Fruit fly (Drosophila melanogaster) whole organism, prepupa: Measurements from ENCODE around the gene CG2698.

Experiments
- Blimp-1 ChIP-seq: fragments of 200-800 bp; sonication (Bioruptor generic); optimal IDR thresholded peaks from 3 replicates; lab custom pipeline; 2017; ENCODE audit warnings: missing biosample characterization, missing genetic modification characterization, mild to moderate bottlenecking, moderate library complexity, missing genetic modification reagents
- CG10631 ChIP-seq: fragments of 200-800 bp; sonication (Bioruptor generic); optimal IDR thresholded peaks from 2 replicates; lab custom pipeline; 2016; ENCODE audit warnings: missing biosample characterization, missing genetic modification characterization
- CG11294 ChIP-seq: fragments of 200-800 bp; sonication (Bioruptor generic); IDR thresholded peaks from 2 replicates; pipeline ENCODE4 v1.3.6; 2022; ENCODE audit warnings: missing biosample characterization, missing genetic modification characterization
- CG11762 ChIP-seq: fragments of 200-800 bp; sonication (Bioruptor generic); optimal IDR thresholded peaks from 3 replicates; lab custom pipeline; 2016; ENCODE audit warnings: missing biosample characterization, missing genetic modification characterization; ENCODE audit not compliant: insufficient read depth
- CG11902 ChIP-seq: fragments of 200-800 bp; sonication (Bioruptor generic); optimal IDR thresholded peaks from 3 replicates; lab custom pipeline; 2016; ENCODE audit warnings: missing biosample characterization, missing genetic modification characterization
- CG15336 ChIP-seq: fragments of 200-800 bp; sonication (Bioruptor generic); IDR thresholded peaks from 2 replicates; pipeline ENCODE4 v1.3.6; 2022; ENCODE audit warnings: missing biosample characterization, missing genetic modification characterization
- CG3032 ChIP-seq: fragments of 200-800 bp; optimal IDR thresholded peaks from 2 replicates; lab custom pipeline; 2019; ENCODE audit warnings: missing biosample characterization, mild to moderate bottlenecking, missing genetic modification characterization, moderate library complexity
- CG31627 ChIP-seq: fragments of 200-800 bp; sonication (Bioruptor generic); optimal IDR thresholded peaks from 3 replicates; lab custom pipeline; 2016; ENCODE audit warnings: missing biosample characterization, missing genetic modification characterization
- CG34406 ChIP-seq: fragments of 200-800 bp; sonication (Bioruptor generic); optimal IDR thresholded peaks from 3 replicates; lab custom pipeline; 2016; ENCODE audit warnings: missing biosample characterization, missing genetic modification characterization
- CG4318 ChIP-seq: fragments of 200-800 bp; sonication (Bioruptor generic); optimal IDR thresholded peaks from 3 replicates; lab custom pipeline; 2017; ENCODE audit warnings: missing biosample characterization, mild to moderate bottlenecking, missing genetic modification characterization
- CG6163 ChIP-seq: fragments of 200-800 bp; sonication (Bioruptor generic); IDR thresholded peaks from 3 replicates; pipeline ENCODE4 v1.3.6; 2022; ENCODE audit warnings: missing biosample characterization, missing genetic modification characterization
- CG6792 ChIP-seq: fragments of 200-800 bp; sonication (Bioruptor generic); optimal IDR thresholded peaks from 3 replicates; lab custom pipeline; 2016; ENCODE audit warnings: missing biosample characterization, missing genetic modification characterization
- CG6854 ChIP-seq: fragments of 200-800 bp; sonication (Bioruptor generic); optimal IDR thresholded peaks from 2 replicates; lab custom pipeline; 2017; ENCODE audit warnings: missing biosample characterization, mild to moderate bottlenecking, missing genetic modification characterization
- CG7368 ChIP-seq: fragments of 200-800 bp; sonication (Bioruptor generic); optimal IDR thresholded peaks from 3 replicates; lab custom pipeline; 2016; ENCODE audit warnings: missing biosample characterization, missing genetic modification characterization
- CG8119 ChIP-seq: fragments of 200-800 bp; sonication (Bioruptor generic); IDR thresholded peaks from 3 replicates; pipeline ENCODE4 v1.3.6; 2022; ENCODE audit warnings: missing biosample characterization, missing genetic modification characterization
- Eip78C ChIP-seq: fragments of 200-800 bp; sonication (Bioruptor generic); peaks from one replicate; lab custom pipeline; 2016; ENCODE audit warnings: missing biosample characterization, missing genetic modification characterization
- Ets21C ChIP-seq: fragments of 200-800 bp; sonication (Bioruptor generic); optimal IDR thresholded peaks from 3 replicates; lab custom pipeline; 2016; ENCODE audit warnings: missing biosample characterization, missing genetic modification characterization
- Gug ChIP-seq: fragments of 200-800 bp; sonication (Bioruptor generic); IDR thresholded peaks from 2 replicates; pipeline ENCODE4 v1.3.6; 2022; ENCODE audit warnings: missing biosample characterization, missing genetic modification characterization
- Hr39 ChIP-seq: fragments of 200-800 bp; sonication (Bioruptor generic); optimal IDR thresholded peaks from 2 replicates; lab custom pipeline; 2016; ENCODE audit warnings: missing biosample characterization, missing genetic modification characterization
- Hr4 ChIP-seq: fragments of 200-800 bp; sonication (Bioruptor generic); optimal IDR thresholded peaks from 3 replicates; lab custom pipeline; 2016; ENCODE audit warnings: missing biosample characterization, missing genetic modification characterization
- Lpt ChIP-seq: fragments of 200-800 bp; sonication (Bioruptor generic); optimal IDR thresholded peaks from 3 replicates; lab custom pipeline; 2016; ENCODE audit warnings: missing biosample characterization, missing genetic modification characterization
- OdsH ChIP-seq: fragments of 200-800 bp; sonication (Bioruptor generic); optimal IDR thresholded peaks from 3 replicates; lab custom pipeline; 2016; ENCODE audit warnings: missing biosample characterization, missing genetic modification characterization
- Sox14 ChIP-seq: fragments of 200-800 bp; sonication (Bioruptor generic); optimal IDR thresholded peaks from 3 replicates; lab custom pipeline; 2016; ENCODE audit warnings: missing biosample characterization, missing genetic modification characterization
- Sox15 ChIP-seq: fragments of 200-800 bp; sonication (Bioruptor generic); optimal IDR thresholded peaks from 3 replicates; lab custom pipeline; 2016; ENCODE audit warnings: missing biosample characterization, missing genetic modification characterization
- achi ChIP-seq: fragments of 200-800 bp; sonication (Bioruptor generic); optimal IDR thresholded peaks from 3 replicates; lab custom pipeline; 2016; ENCODE audit warnings: missing biosample characterization, missing genetic modification characterization
- acj6 ChIP-seq: fragments of 200-800 bp; sonication (Bioruptor generic); optimal IDR thresholded peaks from 3 replicates; lab custom pipeline; 2016; ENCODE audit warnings: missing biosample characterization, missing genetic modification characterization
- cyc ChIP-seq: fragments of 200-800 bp; sonication (Bioruptor generic); optimal IDR thresholded peaks from 3 replicates; lab custom pipeline; 2016; ENCODE audit warnings: missing biosample characterization, missing genetic modification characterization
- dac ChIP-seq: fragments of 200-800 bp; sonication (Bioruptor generic); optimal IDR thresholded peaks from 2 replicates; lab custom pipeline; 2017; ENCODE audit warnings: missing biosample characterization, mild to moderate bottlenecking, missing genetic modification characterization
- dsx ChIP-seq: fragments of 200-800 bp; optimal IDR thresholded peaks from 3 replicates; lab custom pipeline; 2019; ENCODE audit warnings: missing biosample characterization, mild to moderate bottlenecking, missing genetic modification characterization, moderate library complexity; ENCODE audit not compliant: poor library complexity, severe bottlenecking
- esn ChIP-seq: fragments of 200-800 bp; sonication (Bioruptor generic); optimal IDR thresholded peaks from 2 replicates; lab custom pipeline; 2016; ENCODE audit warnings: missing biosample characterization, mild to moderate bottlenecking, missing genetic modification characterization, moderate library complexity
- fd59A ChIP-seq: fragments of 200-800 bp; sonication (Bioruptor generic); optimal IDR thresholded peaks from 2 replicates; lab custom pipeline; 2017; ENCODE audit warnings: missing biosample characterization, mild to moderate bottlenecking, missing genetic modification characterization, missing genetic modification reagents
- lz ChIP-seq: fragments of 200-800 bp; sonication (Bioruptor generic); optimal IDR thresholded peaks from 3 replicates; lab custom pipeline; 2016; ENCODE audit warnings: missing biosample characterization, missing genetic modification characterization
- net ChIP-seq: fragments of 200-800 bp; sonication (Bioruptor generic); optimal IDR thresholded peaks from 3 replicates; lab custom pipeline; 2016; ENCODE audit warnings: missing biosample characterization, missing genetic modification characterization
- pdm3 ChIP-seq: fragments of 200-800 bp; sonication (Bioruptor generic); optimal IDR thresholded peaks from 3 replicates; lab custom pipeline; 2016; ENCODE audit warnings: missing biosample characterization, missing genetic modification characterization
- spab ChIP-seq: fragments of 200-800 bp; sonication (Bioruptor generic); optimal IDR thresholded peaks from 2 replicates; lab custom pipeline; 2017; ENCODE audit warnings: missing biosample characterization, mild to moderate bottlenecking, missing genetic modification characterization, missing genetic modification reagents
- ss ChIP-seq, 2 experiments: fragments of 200-800 bp; sonication (Bioruptor generic); optimal IDR thresholded peaks; 2 replicates in 1 of 2; 3 replicates in 1 of 2; lab custom pipeline; 2017 to 2018; ENCODE audit warnings: mild to moderate bottlenecking in 2 of 2, missing biosample characterization in 2 of 2, missing genetic modification characterization in 2 of 2, moderate library complexity in 1 of 2
- svp ChIP-seq: fragments of 200-800 bp; sonication (Bioruptor generic); peaks from one replicate; lab custom pipeline; 2016; ENCODE audit warnings: missing biosample characterization, missing genetic modification characterization
- topi ChIP-seq: fragments of 200-800 bp; sonication (Bioruptor generic); optimal IDR thresholded peaks from 3 replicates; lab custom pipeline; 2016; ENCODE audit warnings: missing biosample characterization, missing genetic modification characterization
- vri ChIP-seq: fragments of 200-800 bp; sonication (Bioruptor generic); optimal IDR thresholded peaks from 3 replicates; lab custom pipeline; 2016; ENCODE audit warnings: missing biosample characterization, mild to moderate bottlenecking, missing genetic modification characterization

Gene CG2698

DNA sequence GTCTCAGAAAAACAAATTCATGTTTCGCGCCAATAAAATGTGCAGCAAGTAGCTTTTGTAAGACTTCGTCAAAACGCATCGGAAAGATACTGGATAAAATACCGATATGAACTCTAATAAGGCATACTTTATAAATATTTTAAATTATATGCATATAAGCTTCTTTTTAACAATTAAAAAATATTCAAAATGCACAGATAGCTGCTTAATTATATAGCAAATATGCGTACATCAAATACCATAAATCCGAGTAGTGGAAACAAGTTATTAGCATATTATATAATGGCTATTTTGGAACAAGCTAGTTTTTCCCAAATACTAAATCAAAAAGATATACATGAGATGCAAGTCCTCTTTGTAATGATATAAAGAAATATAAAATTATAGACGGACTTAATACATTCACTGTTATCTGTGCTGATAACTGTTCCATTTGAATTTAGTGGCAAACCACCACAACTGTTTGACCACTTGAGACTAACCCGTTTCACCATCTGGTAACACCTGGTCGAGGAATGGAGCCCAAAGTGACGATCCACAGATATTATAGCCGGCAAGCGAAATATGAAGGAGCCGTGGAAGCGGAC, 1.7 kb upstream of the CG2698 start, which contains the start of gene PIG-H:
Gene PIG-H (plus strand): TSS at position 303 of the 587 bp plus-strand sequence.
- TF ChIP-seq esn (GFP tag; lab: Kevin White, UChicago) (peak; percentile 16), fd59A (GFP tag; lab: Kevin White, UChicago) (no peak), net (no peak), Sox14 (GFP tag; lab: Kevin White, UChicago) (peak; percentile 14), achi (GFP tag; lab: Kevin White, UChicago) (no peak), Blimp-1 (GFP tag; lab: Kevin White, UChicago) (no peak), CG6792 (no peak), spab (no peak), topi (GFP tag; lab: Kevin White, UChicago) (no peak), dac (no peak), vri (GFP tag; lab: Kevin White, UChicago) (peak; percentile 84), Hr39 (GFP tag; lab: Kevin White, UChicago) (peak; percentile 16), CG7368 (GFP tag; lab: Kevin White, UChicago) (no peak), Hr4 (GFP tag; lab: Kevin White, UChicago) (no peak)
- TF ChIP-seq, all 60 proteins: peak for 4

DNA sequence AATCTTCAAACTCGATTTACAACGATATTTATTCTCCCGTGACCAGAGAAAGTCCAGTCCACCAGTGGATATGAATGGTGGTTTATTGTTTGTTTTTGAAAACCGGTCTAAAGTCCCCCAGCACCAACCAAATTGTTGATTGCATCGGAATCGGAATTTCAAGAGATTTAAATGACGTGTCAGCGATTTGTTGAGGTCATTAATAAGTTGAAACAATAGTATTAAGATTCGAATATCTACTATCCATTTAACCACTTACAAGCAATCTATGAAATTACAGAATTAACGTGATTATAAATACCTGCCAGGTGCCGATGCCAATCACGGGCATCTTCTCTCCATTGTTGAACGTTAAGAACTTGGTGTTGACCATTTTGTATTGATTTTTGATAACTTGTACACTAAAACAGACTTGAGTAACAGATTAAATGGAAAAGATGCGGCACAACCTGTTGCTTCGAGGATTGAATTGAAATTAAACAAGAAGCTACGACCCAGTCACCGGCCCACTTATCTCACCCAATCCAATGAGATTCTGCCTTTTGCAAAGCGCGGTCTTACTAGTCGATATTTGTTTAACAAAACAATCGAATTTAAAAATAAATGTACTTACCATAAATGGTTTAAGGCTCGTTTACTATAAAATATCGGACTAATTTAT, 6.4 kb downstream of the CG2698 start, which contains the start of gene CG2767:
Gene CG2767 (minus strand): TSS at position 516 of the 661 bp plus-strand sequence.
- peak; percentile 40 for TF ChIP-seq esn (GFP tag; lab: Kevin White, UChicago)
- peak; percentile 76 for TF ChIP-seq svp (GFP tag; lab: Kevin White, UChicago)
- no peak for TF ChIP-seq achi (GFP tag; lab: Kevin White, UChicago)
- TF ChIP-seq Eip78C, result peak; percentile 74
- TF ChIP-seq CG15336 (GFP tag; lab: Robert Waterston, UW), result 0 out of 2 replicates have a peak, but pooled peaks have one; percentile 4

- peak; percentile 43 for TF ChIP-seq esn (GFP tag; lab: Kevin White, UChicago)
- no peak for TF ChIP-seq OdsH (GFP tag; lab: Kevin White, UChicago)
- TF ChIP-seq acj6 (GFP tag; lab: Kevin White, UChicago), result no peak
- peak; percentile 46 for TF ChIP-seq Eip78C
- peak; percentile 81 for TF ChIP-seq svp (GFP tag; lab: Kevin White, UChicago)
- no peak for TF ChIP-seq CG4318
- TF ChIP-seq Sox14 (GFP tag; lab: Kevin White, UChicago), result peak; percentile 46
Measured at dm6 chr3R:8009080-8009620, 7.8 kb downstream of the CG2698 start, which contains the start of the genes CG11052 and CG3223. CG11052 (minus strand) TSS chr3R:8009297. CG3223 (plus strand) TSS chr3R:8009400.

DNA sequence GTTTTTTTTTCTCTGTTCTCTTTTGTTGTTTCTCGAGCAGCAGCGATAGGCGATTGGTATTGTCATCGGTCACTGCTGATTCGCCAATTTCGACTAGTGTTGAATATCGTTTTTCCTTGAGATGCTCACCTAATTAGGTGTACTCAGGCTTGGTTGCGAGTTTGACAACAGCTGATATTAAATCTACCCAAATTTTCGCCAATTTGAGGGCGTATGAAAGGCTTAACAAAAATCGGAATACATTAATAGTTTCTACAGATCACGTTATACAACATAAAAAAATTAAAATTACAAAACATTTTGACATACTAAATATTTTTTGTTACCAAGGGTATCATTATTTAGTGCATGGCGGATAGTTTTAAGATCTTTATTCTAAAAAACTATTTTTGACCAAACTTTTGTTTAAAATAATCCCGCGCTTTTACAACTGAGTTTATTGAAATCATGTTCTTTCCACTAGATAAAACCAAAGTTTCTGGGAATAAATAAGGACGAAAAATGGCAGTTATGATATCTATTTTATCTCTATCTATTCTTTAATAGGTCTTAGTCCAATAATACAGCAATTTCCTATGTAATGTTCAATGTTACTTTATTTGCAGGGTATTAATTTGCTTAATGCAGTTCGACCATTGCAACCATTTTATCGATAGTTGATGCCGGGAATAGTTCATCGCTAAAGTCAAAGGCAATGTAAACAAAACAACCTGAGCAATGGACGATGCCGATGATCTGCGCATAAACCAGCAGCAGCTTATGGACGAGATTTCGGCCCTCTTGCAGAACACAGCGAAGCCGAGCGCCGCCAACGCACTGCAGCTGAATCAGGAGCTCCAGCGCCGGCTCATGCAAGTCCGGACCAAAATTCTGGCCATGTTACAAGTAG, 12.0 kb downstream of the CG2698 start, which contains the start of the genes CG10435 and Pbp95:
Gene CG10435 (minus strand): TSS at position 81 of the 889 bp plus-strand sequence.
Gene Pbp95 (plus strand): TSS at position 671 of the 889 bp plus-strand sequence.
- TF ChIP-seq dsx (GFP tag; lab: Kevin White, UChicago) (no peak), lz (GFP tag; lab: Kevin White, UChicago) (peak; percentile 58), Hr4 (GFP tag; lab: Kevin White, UChicago) (peak; percentile 44), Hr39 (GFP tag; lab: Kevin White, UChicago) (peak; percentile 54), pdm3 (GFP tag; lab: Kevin White, UChicago) (no peak), CG6163 (GFP tag; lab: Robert Waterston, UW) (peak; percentile 62), Lpt (GFP tag; lab: Kevin White, UChicago) (peak; percentile 45), CG11902 (GFP tag; lab: Kevin White, UChicago) (peak; percentile 29), CG7368 (GFP tag; lab: Kevin White, UChicago) (peak; percentile 37), CG31627 (peak; percentile 53), Sox15 (no peak), CG11762 (peak; percentile 3), Gug (GFP tag; lab: Robert Waterston, UW) (no peak), CG6854 (GFP tag; lab: Kevin White, UChicago) (no peak), Sox14 (GFP tag; lab: Kevin White, UChicago) (peak; percentile 55), ss (GFP tag; optimal IDR thresholded peaks at IDR 0.05; lab: Kevin White, UChicago) (no peak), achi (GFP tag; lab: Kevin White, UChicago) (no peak), esn (GFP tag; lab: Kevin White, UChicago) (peak; percentile 55), CG8119 (GFP tag; lab: Robert Waterston, UW) (0 out of 3 replicates have a peak, but pooled peaks have one; percentile 14), svp (GFP tag; lab: Kevin White, UChicago) (peak; percentile 97), CG3032 (tag; lab: Kevin White, UChicago) (peak; percentile 27), CG10631 (GFP tag; lab: Kevin White, UChicago) (peak; percentile 44), cyc (GFP tag; lab: Kevin White, UChicago) (peak; percentile 52), CG34406 (GFP tag; lab: Kevin White, UChicago) (no peak), CG11294 (GFP tag; lab: Robert Waterston, UW) (0 out of 2 replicates have a peak, but pooled peaks have one; percentile 24), vri (GFP tag; lab: Kevin White, UChicago) (no peak), Ets21C (GFP tag; lab: Kevin White, UChicago) (peak; percentile 24)
